Worm (Caenorhabditis elegans): ENCODE data around the gene Y2H9A.6.

Gene Y2H9A.6

DNA sequence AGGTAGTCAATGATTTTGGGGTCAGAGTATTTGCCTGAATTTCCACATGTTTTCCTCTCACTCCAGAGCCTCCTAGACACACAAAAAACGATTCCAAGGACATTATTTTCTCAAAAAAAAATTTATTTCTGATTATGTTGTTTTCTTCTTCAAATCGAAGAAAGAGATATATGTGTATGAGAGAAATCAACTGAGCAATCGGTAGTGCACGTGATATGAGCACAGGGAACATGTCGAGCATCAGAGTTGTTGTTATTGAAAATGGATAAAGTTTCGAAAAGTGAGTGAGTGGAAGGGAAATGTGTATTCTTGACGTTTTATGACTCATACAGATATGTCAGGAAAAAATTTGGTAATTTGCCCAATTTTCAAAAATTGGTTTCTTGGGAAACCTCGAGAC, 28.4 kb downstream of the Y2H9A.6 start:
- no peak for TF ChIP-seq F13C5.2 (tag; optimal IDR thresholded peaks at IDR 0.05)
- no peak for TF ChIP-seq flt-1 (GFP tag; IDR thresholded peaks at IDR 0.05)
- no peak for TF ChIP-seq tbx-11 (GFP tag; IDR thresholded peaks at IDR 0.05)
- no peak for TF ChIP-seq hmbx-1 (tag; optimal IDR thresholded peaks at IDR 0.05)
- no peak for TF ChIP-seq aly-1 (tag; optimal IDR thresholded peaks at IDR 0.05)
- TF ChIP-seq ets-7 (tag; optimal IDR thresholded peaks at IDR 0.05): no peak
- no peak for TF ChIP-seq ama-1 (optimal IDR thresholded peaks at IDR 0.05)
- TF ChIP-seq hmg-4 (GFP tag; optimal IDR thresholded peaks at IDR 0.05): no peak

DNA sequence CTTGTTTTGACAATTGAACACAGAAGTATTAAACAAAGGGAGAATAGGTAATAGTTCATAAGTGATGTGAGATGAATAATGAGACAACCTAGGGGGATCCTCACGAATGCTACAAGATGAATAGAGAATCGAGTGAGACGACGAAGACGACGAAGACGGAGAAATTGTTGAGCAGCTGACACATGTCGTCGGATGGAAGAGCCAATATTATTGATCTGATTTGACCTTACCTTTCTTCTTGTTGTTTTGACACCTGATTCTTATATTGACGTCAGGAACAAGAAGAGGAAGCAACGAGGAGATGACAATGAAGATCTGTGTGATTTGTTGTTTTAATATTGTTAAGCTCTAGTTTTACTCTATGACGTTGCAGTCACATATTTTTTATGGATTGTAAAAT, 29.8 kb downstream of the Y2H9A.6 start, which contains the start of gene T10G3.1:
T10G3.1 (minus strand) TSS at position 213 of the 400 bp plus-strand sequence.
- TF ChIP-seq ceh-36 (tag; optimal IDR thresholded peaks at IDR 0.05) (no peak), scrt-1 (GFP tag; IDR thresholded peaks at IDR 0.05) (no peak), tbx-11 (GFP tag; IDR thresholded peaks at IDR 0.05) (no peak), aly-1 (tag; optimal IDR thresholded peaks at IDR 0.05) (no peak), B0310.2 (tag; optimal IDR thresholded peaks at IDR 0.05) (no peak), ets-7 (tag; optimal IDR thresholded peaks at IDR 0.05) (no peak), ama-1 (optimal IDR thresholded peaks at IDR 0.05) (no peak), hnd-1 (tag; optimal IDR thresholded peaks at IDR 0.05) (no peak), pes-1 (GFP tag; IDR thresholded peaks at IDR 0.05) (no peak), ceh-13 (GFP tag; optimal IDR thresholded peaks at IDR 0.05) (no peak), tbx-37 (GFP tag; conservative IDR thresholded peaks at IDR 0.05) (no peak), hmbx-1 (tag; optimal IDR thresholded peaks at IDR 0.05) (no peak), flt-1 (GFP tag; IDR thresholded peaks at IDR 0.05) (no peak), hmg-4 (GFP tag; optimal IDR thresholded peaks at IDR 0.05) (no peak), sea-1 (GFP tag; conservative IDR thresholded peaks at IDR 0.05) (no peak), F13C5.2 (tag; optimal IDR thresholded peaks at IDR 0.05) (no peak), tra-4 (tag; optimal IDR thresholded peaks at IDR 0.05) (no peak)

DNA sequence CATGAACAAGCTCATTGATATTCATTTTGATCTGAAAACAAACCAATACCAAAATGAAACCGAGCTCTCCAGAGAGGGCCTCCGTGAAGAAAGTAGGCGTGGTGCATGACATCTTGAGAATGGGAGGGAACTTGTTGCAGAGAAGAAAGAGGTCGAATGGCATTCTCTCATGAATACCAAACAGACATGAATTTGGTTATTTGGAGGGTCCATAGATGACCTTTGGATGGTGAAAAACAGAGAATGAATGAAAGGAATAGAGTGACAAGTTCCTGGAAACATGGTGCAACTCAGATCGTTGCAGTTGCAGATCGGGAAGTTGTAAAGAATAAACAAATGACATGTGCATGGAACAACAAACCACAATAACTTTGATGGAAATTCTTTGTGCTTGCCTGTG, 32.7 kb downstream of the Y2H9A.6 start, which contains the start of gene T10G3.8:
T10G3.8 (minus strand) TSS at position 101 of the 400 bp plus-strand sequence.
- TF ChIP-seq tra-4 (tag; optimal IDR thresholded peaks at IDR 0.05) (no peak), pes-1 (GFP tag; IDR thresholded peaks at IDR 0.05) (no peak), scrt-1 (GFP tag; IDR thresholded peaks at IDR 0.05) (no peak), ets-7 (tag; optimal IDR thresholded peaks at IDR 0.05) (no peak), ceh-13 (GFP tag; optimal IDR thresholded peaks at IDR 0.05) (no peak), aly-1 (tag; optimal IDR thresholded peaks at IDR 0.05) (no peak), hmbx-1 (tag; optimal IDR thresholded peaks at IDR 0.05) (no peak), tbx-11 (GFP tag; IDR thresholded peaks at IDR 0.05) (no peak), F13C5.2 (tag; optimal IDR thresholded peaks at IDR 0.05) (no peak), sea-1 (GFP tag; conservative IDR thresholded peaks at IDR 0.05) (no peak), hmg-4 (GFP tag; optimal IDR thresholded peaks at IDR 0.05) (no peak), tbx-37 (GFP tag; conservative IDR thresholded peaks at IDR 0.05) (no peak), ceh-36 (tag; optimal IDR thresholded peaks at IDR 0.05) (no peak), B0310.2 (tag; optimal IDR thresholded peaks at IDR 0.05) (no peak), hnd-1 (tag; optimal IDR thresholded peaks at IDR 0.05) (no peak), ama-1 (optimal IDR thresholded peaks at IDR 0.05) (no peak), flt-1 (GFP tag; IDR thresholded peaks at IDR 0.05) (no peak)

ce11 chrV:13479766-13480165, 36.1 kb downstream of the Y2H9A.6 start, which contains the start of gene T10G3.2:
Gene T10G3.2, minus strand, starts transcription at chrV:13479866.
- no peak for TF ChIP-seq pes-1 (GFP tag; IDR thresholded peaks at IDR 0.05)
- TF ChIP-seq hmg-4 (GFP tag; optimal IDR thresholded peaks at IDR 0.05): no peak
- no peak for TF ChIP-seq scrt-1 (GFP tag; IDR thresholded peaks at IDR 0.05)
- TF ChIP-seq ama-1 (optimal IDR thresholded peaks at IDR 0.05): no peak
- TF ChIP-seq flt-1 (GFP tag; IDR thresholded peaks at IDR 0.05): no peak
- TF ChIP-seq F13C5.2 (tag; optimal IDR thresholded peaks at IDR 0.05): no peak
- no peak for TF ChIP-seq aly-1 (tag; optimal IDR thresholded peaks at IDR 0.05)
- TF ChIP-seq hnd-1 (tag; optimal IDR thresholded peaks at IDR 0.05): no peak
- no peak for TF ChIP-seq ets-7 (tag; optimal IDR thresholded peaks at IDR 0.05)
- no peak for TF ChIP-seq tbx-11 (GFP tag; IDR thresholded peaks at IDR 0.05)
- no peak for TF ChIP-seq tra-4 (tag; optimal IDR thresholded peaks at IDR 0.05)
- TF ChIP-seq ceh-36 (tag; optimal IDR thresholded peaks at IDR 0.05): no peak
- no peak for TF ChIP-seq ceh-13 (GFP tag; optimal IDR thresholded peaks at IDR 0.05)
- no peak for TF ChIP-seq sea-1 (GFP tag; conservative IDR thresholded peaks at IDR 0.05)
- TF ChIP-seq B0310.2 (tag; optimal IDR thresholded peaks at IDR 0.05): no peak
- TF ChIP-seq hmbx-1 (tag; optimal IDR thresholded peaks at IDR 0.05): no peak

ce11 chrV:13484339-13484738, 40.7 kb downstream of the Y2H9A.6 start, which contains the start of gene T10G3.4:
Gene T10G3.4, minus strand, starts transcription at chrV:13484439.
- no peak for TF ChIP-seq flt-1 (GFP tag; IDR thresholded peaks at IDR 0.05)
- no peak for TF ChIP-seq hmbx-1 (tag; optimal IDR thresholded peaks at IDR 0.05)
- TF ChIP-seq ceh-36 (tag; optimal IDR thresholded peaks at IDR 0.05): no peak
- no peak for TF ChIP-seq sea-1 (GFP tag; conservative IDR thresholded peaks at IDR 0.05)
- no peak for TF ChIP-seq aly-1 (tag; optimal IDR thresholded peaks at IDR 0.05)
- no peak for TF ChIP-seq hnd-1 (tag; optimal IDR thresholded peaks at IDR 0.05)
- TF ChIP-seq tra-4 (tag; optimal IDR thresholded peaks at IDR 0.05): no peak
- no peak for TF ChIP-seq B0310.2 (tag; optimal IDR thresholded peaks at IDR 0.05)
- no peak for TF ChIP-seq pes-1 (GFP tag; IDR thresholded peaks at IDR 0.05)
- no peak for TF ChIP-seq hmg-4 (GFP tag; optimal IDR thresholded peaks at IDR 0.05)
- TF ChIP-seq ets-7 (tag; optimal IDR thresholded peaks at IDR 0.05): no peak
- no peak for TF ChIP-seq tbx-11 (GFP tag; IDR thresholded peaks at IDR 0.05)
- TF ChIP-seq tbx-37 (GFP tag; conservative IDR thresholded peaks at IDR 0.05): no peak
- TF ChIP-seq ama-1 (optimal IDR thresholded peaks at IDR 0.05): no peak
- TF ChIP-seq ceh-13 (GFP tag; optimal IDR thresholded peaks at IDR 0.05): no peak
- TF ChIP-seq scrt-1 (GFP tag; IDR thresholded peaks at IDR 0.05): no peak
- no peak for TF ChIP-seq F13C5.2 (tag; optimal IDR thresholded peaks at IDR 0.05)

ce11 chrV:13485732-13486131, 42.1 kb downstream of the Y2H9A.6 start:
- TF ChIP-seq pes-1 (GFP tag; IDR thresholded peaks at IDR 0.05) (no peak), tbx-37 (GFP tag; conservative IDR thresholded peaks at IDR 0.05) (no peak), hmbx-1 (tag; optimal IDR thresholded peaks at IDR 0.05) (no peak), hnd-1 (tag; optimal IDR thresholded peaks at IDR 0.05) (no peak), F13C5.2 (tag; optimal IDR thresholded peaks at IDR 0.05) (no peak), ceh-36 (tag; optimal IDR thresholded peaks at IDR 0.05) (no peak), tbx-11 (GFP tag; IDR thresholded peaks at IDR 0.05) (no peak), hmg-4 (GFP tag; optimal IDR thresholded peaks at IDR 0.05) (no peak), B0310.2 (tag; optimal IDR thresholded peaks at IDR 0.05) (no peak), scrt-1 (GFP tag; IDR thresholded peaks at IDR 0.05) (no peak), ama-1 (optimal IDR thresholded peaks at IDR 0.05) (no peak), ets-7 (tag; optimal IDR thresholded peaks at IDR 0.05) (no peak)

- TF ChIP-seq pes-1 (GFP tag; IDR thresholded peaks at IDR 0.05) (no peak), F13C5.2 (tag; optimal IDR thresholded peaks at IDR 0.05) (no peak), ama-1 (optimal IDR thresholded peaks at IDR 0.05) (no peak), hmg-4 (GFP tag; optimal IDR thresholded peaks at IDR 0.05) (no peak), sea-1 (GFP tag; conservative IDR thresholded peaks at IDR 0.05) (no peak)
Measured at ce11 chrV:13488297-13488803, 44.7 kb downstream of the Y2H9A.6 start.

Data from whole organism, early embryonic.